Fruit fly (Drosophila melanogaster) whole organism, embryonic: ENCODE data around the gene CG13384.
A peak's percentile ranks its signal among the peaks of the same experiment; 100 is the strongest.

Source experiments
- Bdp1 ChIP-seq: fragments of 200-800 bp; sonication (Bioruptor generic); optimal IDR thresholded peaks from 3 replicates; lab custom pipeline; 2016; ENCODE audit warnings: missing biosample characterization, missing genetic modification characterization
- CG12219 ChIP-seq: fragments of 200-800 bp; sonication (Bioruptor generic); optimal IDR thresholded peaks from 3 replicates; lab custom pipeline; 2018; ENCODE audit warnings: missing biosample characterization, mild to moderate bottlenecking, missing genetic modification characterization
- CG12659 ChIP-seq: fragments of 200-800 bp; sonication (Bioruptor generic); optimal IDR thresholded peaks from 3 replicates; lab custom pipeline; 2017; ENCODE audit warnings: mild to moderate bottlenecking, missing biosample characterization, missing genetic modification reagents, missing genetic modification characterization
- CG12744 ChIP-seq: fragments of 200-800 bp; sonication (Bioruptor generic); optimal IDR thresholded peaks from 2 replicates; lab custom pipeline; 2016; ENCODE audit warnings: missing biosample characterization, missing genetic modification characterization
- CG15601 ChIP-seq: fragments of 200-800 bp; sonication (Bioruptor generic); optimal IDR thresholded peaks from 3 replicates; lab custom pipeline; 2019; ENCODE audit warnings: missing biosample characterization, mild to moderate bottlenecking, missing genetic modification characterization, moderate library complexity
- CG1647 ChIP-seq: fragments of 200-800 bp; sonication (Bioruptor generic); optimal IDR thresholded peaks from 3 replicates; lab custom pipeline; 2016; ENCODE audit warnings: missing biosample characterization, missing genetic modification characterization
- CG16863 ChIP-seq: fragments of 200-800 bp; sonication (Bioruptor generic); optimal IDR thresholded peaks from 3 replicates; lab custom pipeline; 2016; ENCODE audit warnings: missing biosample characterization, missing genetic modification characterization
- CG17359 ChIP-seq: fragments of 200-800 bp; sonication (Bioruptor generic); optimal IDR thresholded peaks from 3 replicates; lab custom pipeline; 2018; ENCODE audit warnings: missing biosample characterization, mild to moderate bottlenecking, missing genetic modification characterization, moderate library complexity
- CG17802 ChIP-seq: fragments of 200-800 bp; sonication (Bioruptor generic); optimal IDR thresholded peaks from 2 replicates; lab custom pipeline; 2018; ENCODE audit warnings: missing biosample characterization, mild to moderate bottlenecking, missing genetic modification characterization, moderate library complexity
- CG18619 ChIP-seq: fragments of 200-800 bp; sonication (Bioruptor generic); optimal IDR thresholded peaks from 3 replicates; lab custom pipeline; 2017; ENCODE audit warnings: missing biosample characterization, mild to moderate bottlenecking, missing genetic modification characterization
- CG31441 ChIP-seq: fragments of 200-800 bp; sonication (Bioruptor generic); IDR thresholded peaks from 2 replicates; pipeline ENCODE4 v1.3.6; 2022; ENCODE audit warnings: missing biosample characterization, missing genetic modification characterization
- CG7928 ChIP-seq: fragments of 200-800 bp; sonication (Bioruptor generic); optimal IDR thresholded peaks from 2 replicates; lab custom pipeline; 2017; ENCODE audit warnings: missing biosample characterization, mild to moderate bottlenecking, missing genetic modification characterization
- CG8290 ChIP-seq, 3 experiments: fragments of 200-800 bp; sonication (Bioruptor generic); optimal IDR thresholded peaks; 2 replicates each; lab custom pipeline; 2016 to 2019; ENCODE audit warnings: missing biosample characterization in 3 of 3, missing genetic modification characterization in 3 of 3, mild to moderate bottlenecking in 2 of 3, moderate library complexity in 1 of 3
- CG9437 ChIP-seq: fragments of 200-800 bp; sonication (Bioruptor generic); optimal IDR thresholded peaks from 2 replicates; lab custom pipeline; 2018; ENCODE audit warnings: missing biosample characterization, mild to moderate bottlenecking, missing genetic modification characterization
- CG9797 ChIP-seq: fragments of 200-800 bp; sonication (Bioruptor generic); optimal IDR thresholded peaks from 3 replicates; lab custom pipeline; 2018; ENCODE audit warnings: missing biosample characterization, mild to moderate bottlenecking, missing genetic modification characterization
- CG9876 ChIP-seq: fragments of 200-800 bp; sonication (Bioruptor generic); optimal IDR thresholded peaks from 2 replicates; lab custom pipeline; 2016; ENCODE audit warnings: missing biosample characterization, missing genetic modification characterization
- Ets65A ChIP-seq: fragments of 200-800 bp; sonication (Bioruptor generic); peaks from one replicate; lab custom pipeline; 2016; ENCODE audit warnings: missing biosample characterization, missing genetic modification characterization
- Gsc ChIP-seq: fragments of 200-800 bp; sonication (Bioruptor generic); IDR thresholded peaks from 2 replicates; pipeline ENCODE4 v1.3.6; 2022; ENCODE audit warnings: missing biosample characterization, missing genetic modification characterization
- H2.0 ChIP-seq: fragments of 200-800 bp; sonication (Bioruptor generic); IDR thresholded peaks from 2 replicates; pipeline ENCODE4 v1.3.6; 2022; ENCODE audit warnings: missing biosample characterization, missing genetic modification characterization
- HmgD ChIP-seq: fragments of 200-800 bp; sonication (Bioruptor generic); optimal IDR thresholded peaks from 3 replicates; lab custom pipeline; 2016; ENCODE audit warnings: missing biosample characterization, missing genetic modification characterization
- Hr51 ChIP-seq, 2 experiments: fragments of 200-800 bp; sonication (Bioruptor generic); optimal IDR thresholded peaks; 2 replicates in 1 of 2; 3 replicates in 1 of 2; lab custom pipeline; 2016 to 2018; ENCODE audit warnings: missing biosample characterization in 2 of 2, missing genetic modification characterization in 2 of 2, mild to moderate bottlenecking in 1 of 2, moderate library complexity in 1 of 2
- Kr ChIP-seq: fragments of 200-800 bp; sonication (Bioruptor generic); optimal IDR thresholded peaks from 2 replicates; lab custom pipeline; 2017; ENCODE audit warnings: missing biosample characterization, mild to moderate bottlenecking, missing genetic modification characterization
- MTF-1 ChIP-seq: fragments of 200-800 bp; sonication (Bioruptor generic); optimal IDR thresholded peaks from 2 replicates; lab custom pipeline; 2018; ENCODE audit warnings: missing biosample characterization, mild to moderate bottlenecking, missing genetic modification characterization, borderline replicate concordance
- NFAT ChIP-seq: fragments of 200-800 bp; sonication (Bioruptor generic); IDR thresholded peaks from 2 replicates; pipeline ENCODE4 v1.3.6; 2022; ENCODE audit warnings: missing biosample characterization, missing genetic modification characterization
- Nf-YA ChIP-seq: fragments of 200-800 bp; sonication (Bioruptor generic); IDR thresholded peaks from 2 replicates; pipeline ENCODE4 v1.3.6; 2022; ENCODE audit warnings: missing biosample characterization, missing genetic modification characterization
- Pdp1 ChIP-seq, 2 experiments: fragments of 200-800 bp; sonication (Bioruptor generic); optimal IDR thresholded peaks; 3 replicates each; lab custom pipeline; 2016; ENCODE audit warnings: missing biosample characterization in 2 of 2, missing genetic modification characterization in 2 of 2, mild to moderate bottlenecking in 1 of 2, moderate library complexity in 1 of 2
- Sry-δ ChIP-seq: fragments of 200-800 bp; sonication (Bioruptor generic); optimal IDR thresholded peaks from 2 replicates; lab custom pipeline; 2016; ENCODE audit warnings: missing biosample characterization, missing genetic modification characterization
- TFAM ChIP-seq: fragments of 200-800 bp; sonication (Bioruptor generic); optimal IDR thresholded peaks from 2 replicates; lab custom pipeline; 2017; ENCODE audit warnings: missing biosample characterization, missing genetic modification characterization, inconsistent platforms
- amos ChIP-seq: fragments of 200-800 bp; sonication (Bioruptor generic); IDR thresholded peaks from 2 replicates; pipeline ENCODE4 v1.3.6; 2022; ENCODE audit warnings: missing biosample characterization, missing genetic modification characterization; ENCODE audit not compliant: partially characterized antibody
- az2 ChIP-seq: fragments of 200-800 bp; sonication (Bioruptor generic); optimal IDR thresholded peaks from 3 replicates; lab custom pipeline; 2016; ENCODE audit warnings: missing biosample characterization, missing genetic modification characterization
- bbx ChIP-seq: fragments of 200-800 bp; sonication (Bioruptor generic); IDR thresholded peaks from 2 replicates; pipeline ENCODE4 v1.3.6; 2022; ENCODE audit warnings: missing biosample characterization, missing genetic modification characterization; ENCODE audit not compliant: partially characterized antibody
- dpn ChIP-seq, 2 experiments: fragments of 200-800 bp; sonication (Bioruptor generic); optimal IDR thresholded peaks; 3 replicates each; lab custom pipeline; 2016; ENCODE audit warnings: missing biosample characterization in 2 of 2, missing genetic modification characterization in 2 of 2
- gce ChIP-seq: fragments of 200-800 bp; sonication (Bioruptor generic); IDR thresholded peaks from 3 replicates; pipeline ENCODE4 v1.3.6; 2022; ENCODE audit warnings: missing biosample characterization, missing genetic modification characterization
- h ChIP-seq: fragments of >200 bp; optimal IDR thresholded peaks from 2 replicates; lab custom pipeline; 2017
- kah ChIP-seq: fragments of 200-800 bp; sonication (Bioruptor generic); optimal IDR thresholded peaks from 2 replicates; lab custom pipeline; 2018; ENCODE audit warnings: missing biosample characterization, mild to moderate bottlenecking, missing genetic modification characterization
- lbe ChIP-seq: fragments of 200-800 bp; sonication (Bioruptor generic); optimal IDR thresholded peaks from 2 replicates; lab custom pipeline; 2016; ENCODE audit warnings: missing biosample characterization, mild to moderate bottlenecking, missing genetic modification characterization
- maf-S ChIP-seq: fragments of 200-800 bp; sonication (Bioruptor generic); optimal IDR thresholded peaks from 2 replicates; lab custom pipeline; 2016; ENCODE audit warnings: missing biosample characterization, missing genetic modification characterization
- nerfin-1 ChIP-seq: fragments of 200-800 bp; sonication (Bioruptor generic); optimal IDR thresholded peaks from 3 replicates; lab custom pipeline; 2019; ENCODE audit warnings: missing biosample characterization, mild to moderate bottlenecking, missing genetic modification characterization, moderate library complexity
- onecut ChIP-seq: fragments of 200-800 bp; sonication (Bioruptor generic); IDR thresholded peaks from 2 replicates; pipeline ENCODE4 v1.3.6; 2022; ENCODE audit warnings: missing biosample characterization, missing genetic modification characterization
- rib ChIP-seq: fragments of 200-800 bp; sonication (Bioruptor generic); IDR thresholded peaks from 2 replicates; pipeline ENCODE4 v1.3.6; 2022; ENCODE audit warnings: missing biosample characterization, missing genetic modification characterization
- ro ChIP-seq: fragments of 200-800 bp; sonication (Bioruptor generic); IDR thresholded peaks from 2 replicates; pipeline ENCODE4 v1.3.6; 2022; ENCODE audit warnings: missing biosample characterization, missing genetic modification characterization
- stwl ChIP-seq: fragments of 200-800 bp; sonication (Bioruptor generic); optimal IDR thresholded peaks from 3 replicates; lab custom pipeline; 2018; ENCODE audit warnings: missing biosample characterization, mild to moderate bottlenecking, missing genetic modification characterization, moderate library complexity
- tgo ChIP-seq: fragments of 200-800 bp; sonication (Bioruptor generic); IDR thresholded peaks from 3 replicates; pipeline ENCODE4 v1.3.6; 2022; ENCODE audit warnings: missing biosample characterization, missing genetic modification characterization
- tna ChIP-seq: fragments of 200-800 bp; sonication (Bioruptor generic); IDR thresholded peaks from 2 replicates; pipeline ENCODE4 v1.3.6; 2022; ENCODE audit warnings: missing biosample characterization, missing genetic modification characterization; ENCODE audit not compliant: partially characterized antibody
- trem ChIP-seq: fragments of 200-800 bp; optimal IDR thresholded peaks from 3 replicates; lab custom pipeline; 2019; ENCODE audit warnings: missing biosample characterization, mild to moderate bottlenecking, missing genetic modification characterization, moderate library complexity
- unc-4 ChIP-seq: fragments of 200-800 bp; sonication (Bioruptor generic); IDR thresholded peaks from 2 replicates; pipeline ENCODE4 v1.3.6; 2022; ENCODE audit warnings: missing biosample characterization, missing genetic modification characterization; ENCODE audit not compliant: partially characterized antibody
- vvl ChIP-seq: fragments of 200-800 bp; sonication (Bioruptor generic); IDR thresholded peaks from 2 replicates; pipeline ENCODE4 v1.3.6; 2022; ENCODE audit warnings: missing biosample characterization, missing genetic modification characterization
- z ChIP-seq: fragments of 200-800 bp; sonication (Bioruptor generic); IDR thresholded peaks from 3 replicates; pipeline ENCODE4 v1.3.6; 2022; ENCODE audit warnings: missing biosample characterization, missing genetic modification characterization

The CG13384 gene

DNA sequence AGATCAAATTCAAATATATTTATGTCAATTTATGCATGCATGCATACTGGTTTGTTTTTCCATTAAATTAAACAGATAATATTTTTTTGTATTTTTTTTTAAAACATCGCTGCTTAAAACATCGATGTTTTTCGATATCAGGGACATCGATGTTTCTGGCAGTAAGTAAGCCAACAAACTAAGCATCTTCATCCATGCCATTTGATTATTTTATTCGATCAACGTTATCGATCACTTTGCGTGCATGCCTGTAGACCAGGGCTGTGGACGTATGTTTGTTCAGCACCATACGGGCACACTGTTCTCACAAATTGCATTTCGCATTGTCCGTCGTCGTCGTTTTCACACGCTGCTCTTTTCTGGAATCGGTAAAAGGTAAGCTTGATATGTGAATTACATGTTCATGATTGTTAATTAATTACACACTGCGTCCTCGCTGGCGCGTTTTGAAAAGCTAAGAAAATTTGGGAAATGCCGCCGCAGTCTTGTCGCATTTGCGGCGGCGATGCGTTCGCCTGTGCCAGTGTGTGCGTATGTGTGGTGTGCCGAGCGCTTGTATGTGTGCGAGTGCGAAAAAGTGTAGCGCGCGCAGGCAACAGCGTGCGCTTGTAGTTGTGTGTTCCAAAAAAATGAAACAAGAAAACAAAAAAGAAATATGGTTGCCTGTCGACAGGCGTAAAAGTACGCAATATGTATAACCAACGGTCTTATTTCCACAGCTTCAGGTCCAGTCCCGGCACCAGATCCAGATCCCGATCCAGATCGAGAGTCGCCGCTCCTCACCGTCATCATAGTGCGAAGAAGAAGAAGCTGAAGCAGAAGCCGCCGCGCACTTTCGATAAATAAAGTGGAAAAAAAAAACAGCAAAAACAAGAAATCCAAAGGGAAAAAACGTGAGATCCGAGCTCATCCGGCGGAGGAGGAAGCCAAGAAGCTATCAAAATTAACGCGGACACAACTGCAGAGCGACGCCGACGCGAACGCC, 19.3 kb downstream of the CG13384 start, which contains the start of gene emb (continued):
- TF ChIP-seq Kr (GFP tag; lab: Kevin White, UChicago) (no peak), z (GFP tag; lab: Robert Waterston, UW) (no peak), bbx (GFP tag; lab: Robert Waterston, UW) (peak; percentile 96), CG8290 (GFP tag; optimal IDR thresholded peaks at IDR 0.05; lab: Kevin White, UChicago) (peak; percentile 95), CG8290 (tag; optimal IDR thresholded peaks at IDR 0.05; lab: Kevin White, UChicago) (peak in 1 of 2 experiments; percentile 93), CG12219 (GFP tag; lab: Kevin White, UChicago) (peak; percentile 0), CG1647 (GFP tag; lab: Kevin White, UChicago) (peak; percentile 49), unc-4 (GFP tag; lab: Robert Waterston, UW) (peak; percentile 87), Hr51 (GFP tag; optimal IDR thresholded peaks at IDR 0.05; lab: Kevin White, UChicago) (peak in 1 of 2 experiments; percentile 15), ro (GFP tag; lab: Robert Waterston, UW) (no peak), tgo (GFP tag; lab: Robert Waterston, UW) (no peak), CG7928 (peak; percentile 93), maf-S (GFP tag; lab: Kevin White, UChicago) (peak; percentile 30), kah (peak; percentile 27), CG15601 (tag; lab: Kevin White, UChicago) (peak; percentile 47), HmgD (peak; percentile 90), az2 (GFP tag; lab: Kevin White, UChicago) (peak; percentile 51), gce (GFP tag; lab: Robert Waterston, UW) (no peak), lbe (peak; percentile 7), dpn (GFP tag; optimal IDR thresholded peaks at IDR 0.05; lab: Kevin White, UChicago) (peak; percentile 36 to 50), CG12659 (peak; percentile 93), vvl (GFP tag; lab: Robert Waterston, UW) (peak; percentile 55), Bdp1 (peak; percentile 23), CG9876 (peak; percentile 25), rib (peak; percentile 75), CG9797 (GFP tag; lab: Kevin White, UChicago) (peak; percentile 94), CG12744 (GFP tag; lab: Kevin White, UChicago) (peak; percentile 9), CG18619 (peak; percentile 15), CG31441 (GFP tag; lab: Robert Waterston, UW) (no peak), onecut (GFP tag; lab: Robert Waterston, UW) (peak; percentile 1; the same call in 1 of the 2 replicates), tna (peak; percentile 99), stwl (peak; percentile 98), nerfin-1 (tag; lab: Kevin White, UChicago) (peak; percentile 89), CG17359 (peak; percentile 19), CG17802 (tag; lab: Kevin White, UChicago) (peak; percentile 40), Sry-δ (GFP tag; lab: Kevin White, UChicago) (peak; percentile 89), TFAM (GFP tag; lab: Kevin White, UChicago) (no peak), Gsc (GFP tag; lab: Robert Waterston, UW) (no peak), CG9437 (GFP tag; lab: Kevin White, UChicago) (peak; percentile 68), h (lab: Kevin White, UChicago) (no peak), MTF-1 (no peak), Nf-YA (GFP tag; lab: Robert Waterston, UW) (no peak), Pdp1 (GFP tag; optimal IDR thresholded peaks at IDR 0.05; lab: Kevin White, UChicago) (peak in 1 of 2 experiments; percentile 17), amos (GFP tag; lab: Robert Waterston, UW) (peak; percentile 94), trem (tag; lab: Kevin White, UChicago) (peak; percentile 68), CG16863 (GFP tag; lab: Kevin White, UChicago) (peak; percentile 1), NFAT (GFP tag; lab: Robert Waterston, UW) (peak; percentile 58), Ets65A (GFP tag; lab: Kevin White, UChicago) (peak; percentile 94), H2.0 (GFP tag; lab: Robert Waterston, UW) (0 out of 2 replicates have a peak, but pooled peaks have one; percentile 22)
